Fruit fly (Drosophila melanogaster): ENCODE data around the gene Acyp2.

The Acyp2 gene

dm6 chr3R:15774128-15774527 lies 18.4 kb upstream of the Acyp2 start, which contains the start of gene Ttc26:
Gene Ttc26, plus strand, starts transcription at chr3R:15774416.
- no peak for TF ChIP-seq OdsH (GFP tag; optimal IDR thresholded peaks at IDR 0.05)
- TF ChIP-seq cyc (GFP tag; optimal IDR thresholded peaks at IDR 0.05) = no peak
- no peak for TF ChIP-seq CG32006 (GFP tag; optimal IDR thresholded peaks at IDR 0.05)
- no peak for TF ChIP-seq Hr4 (GFP tag; optimal IDR thresholded peaks at IDR 0.05)

- TF ChIP-seq CG10631 (GFP tag; optimal IDR thresholded peaks at IDR 0.05) = no peak
- TF ChIP-seq CG8119 (GFP tag; IDR thresholded peaks at IDR 0.05) = no peak
- TF ChIP-seq Lpt (GFP tag; optimal IDR thresholded peaks at IDR 0.05) = no peak
- TF ChIP-seq CG1621 (tag; optimal IDR thresholded peaks at IDR 0.05) = no peak
- TF ChIP-seq CG32006 (GFP tag; optimal IDR thresholded peaks at IDR 0.05) = no peak
- no peak for TF ChIP-seq cyc (GFP tag; optimal IDR thresholded peaks at IDR 0.05)
- no peak for TF ChIP-seq CG3919 (GFP tag; optimal IDR thresholded peaks at IDR 0.05)
- no peak for TF ChIP-seq CG9139 (GFP tag; optimal IDR thresholded peaks at IDR 0.05)
- TF ChIP-seq achi (GFP tag; optimal IDR thresholded peaks at IDR 0.05) = no peak
- TF ChIP-seq CG34406 (GFP tag; optimal IDR thresholded peaks at IDR 0.05) = no peak
- TF ChIP-seq CG16779 (tag; optimal IDR thresholded peaks at IDR 0.05) = no peak
- no peak for TF ChIP-seq CG6276 (GFP tag; optimal IDR thresholded peaks at IDR 0.05)
- TF ChIP-seq CG6163 (GFP tag; IDR thresholded peaks at IDR 0.05) = no peak
- TF ChIP-seq Blimp-1 (GFP tag; optimal IDR thresholded peaks at IDR 0.05) = no peak
- no peak for TF ChIP-seq CG31627 (GFP tag; optimal IDR thresholded peaks at IDR 0.05)
- no peak for TF ChIP-seq ss (GFP tag; optimal IDR thresholded peaks at IDR 0.05)
- no peak for TF ChIP-seq Ets96B (tag; optimal IDR thresholded peaks at IDR 0.05)
- no peak for TF ChIP-seq Sox14 (GFP tag; optimal IDR thresholded peaks at IDR 0.05)
- no peak for TF ChIP-seq CG11762 (GFP tag; optimal IDR thresholded peaks at IDR 0.05; ENCODE audit: insufficient read depth)
Measured at dm6 chr3R:15775242-15775641, 17.2 kb upstream of the Acyp2 start, which contains the start of gene CG45207. Gene CG45207, minus strand, starts transcription at chr3R:15775342.

dm6 chr3R:15779505-15779904 lies 13.0 kb upstream of the Acyp2 start, which contains the start of gene CG5614:
Gene CG5614, plus strand, starts transcription at chr3R:15779805.
- TF ChIP-seq CG31627 (GFP tag; optimal IDR thresholded peaks at IDR 0.05) = no peak

- TF ChIP-seq CG8319 (GFP tag; optimal IDR thresholded peaks at IDR 0.05) = no peak
- TF ChIP-seq Eip75B (GFP tag; optimal IDR thresholded peaks at IDR 0.05) = no peak
- TF ChIP-seq dac (GFP tag; optimal IDR thresholded peaks at IDR 0.05) = no peak
- TF ChIP-seq salr (GFP tag; optimal IDR thresholded peaks at IDR 0.05) = no peak
Measured at dm6 chr3R:15784298-15784697, 8.2 kb upstream of the Acyp2 start.

dm6 chr3R:15786538-15786937 lies 6.0 kb upstream of the Acyp2 start, which contains the start of gene CG9590:
Gene CG9590, plus strand, starts transcription at chr3R:15786703.
- TF ChIP-seq Ets96B (tag; optimal IDR thresholded peaks at IDR 0.05) = no peak
- TF ChIP-seq Blimp-1 (GFP tag; optimal IDR thresholded peaks at IDR 0.05) = no peak
- no peak for TF ChIP-seq lz (GFP tag; optimal IDR thresholded peaks at IDR 0.05)
- TF ChIP-seq ss (GFP tag; optimal IDR thresholded peaks at IDR 0.05) = no peak
- no peak for TF ChIP-seq vri (GFP tag; optimal IDR thresholded peaks at IDR 0.05)
- TF ChIP-seq Sox14 (GFP tag; optimal IDR thresholded peaks at IDR 0.05) = no peak
- TF ChIP-seq CG3032 (tag; optimal IDR thresholded peaks at IDR 0.05) = no peak
- no peak for TF ChIP-seq salr (GFP tag; optimal IDR thresholded peaks at IDR 0.05)
- TF ChIP-seq CG3919 (GFP tag; optimal IDR thresholded peaks at IDR 0.05) = no peak
- TF ChIP-seq CG4318 (GFP tag; optimal IDR thresholded peaks at IDR 0.05) = no peak
- TF ChIP-seq topi (GFP tag; optimal IDR thresholded peaks at IDR 0.05) = no peak
- no peak for TF ChIP-seq CG32006 (GFP tag; optimal IDR thresholded peaks at IDR 0.05)
- no peak for TF ChIP-seq CG34406 (GFP tag; optimal IDR thresholded peaks at IDR 0.05)
- TF ChIP-seq acj6 (GFP tag; optimal IDR thresholded peaks at IDR 0.05) = no peak
- no peak for TF ChIP-seq dac (GFP tag; optimal IDR thresholded peaks at IDR 0.05)
- no peak for TF ChIP-seq eg (GFP tag; IDR thresholded peaks at IDR 0.05)
- no peak for TF ChIP-seq CG11762 (GFP tag; optimal IDR thresholded peaks at IDR 0.05; ENCODE audit: insufficient read depth)
- no peak for TF ChIP-seq Eip78C (GFP tag)
- TF ChIP-seq Sox15 (GFP tag; optimal IDR thresholded peaks at IDR 0.05) = no peak
- TF ChIP-seq pdm3 (GFP tag; optimal IDR thresholded peaks at IDR 0.05) = no peak

Measured in whole organism, prepupa.